Fruit fly (Drosophila melanogaster): ENCODE data around the gene Ir7c.

- TF ChIP-seq cnc (optimal IDR thresholded peaks at IDR 0.05) (no peak), ovo (GFP tag; optimal IDR thresholded peaks at IDR 0.05) (no peak), CG12768 (GFP tag; optimal IDR thresholded peaks at IDR 0.05) (no peak), kay (GFP tag; ENCODE audit: borderline replicate concordance) (no peak), Crg-1 (GFP tag; optimal IDR thresholded peaks at IDR 0.05) (no peak), Mnt (GFP tag; optimal IDR thresholded peaks at IDR 0.05) (no peak), pad (GFP tag; optimal IDR thresholded peaks at IDR 0.05) (no peak), CG7101 (tag; optimal IDR thresholded peaks at IDR 0.05) (no peak), Hr96 (GFP tag; optimal IDR thresholded peaks at IDR 0.05) (no peak), tj (GFP tag; optimal IDR thresholded peaks at IDR 0.05) (no peak), toe (GFP tag; optimal IDR thresholded peaks at IDR 0.05) (no peak)
Measured at dm6 chrX:7883926-7884325, 9.7 kb downstream of the Ir7c start, which contains the start of gene Ir7f.
